Fruit fly (Drosophila melanogaster): ENCODE results near the gene Qsox4.

Qsox4 gene

dm6 chr3R:23721936-23722335 lies 19.4 kb downstream of the Qsox4 start (continued):
- TF ChIP-seq CG30403 (GFP tag; optimal IDR thresholded peaks at IDR 0.05) (peak; percentile 42), cas (GFP tag; IDR thresholded peaks at IDR 0.05) (no peak), CG31441 (GFP tag; IDR thresholded peaks at IDR 0.05) (0 out of 2 replicates have a peak, but pooled peaks have one; percentile 13), E2f2 (GFP tag; IDR thresholded peaks at IDR 0.05) (peak; percentile 90), CG9215 (GFP tag; IDR thresholded peaks at IDR 0.05) (no peak), Oli (tag; optimal IDR thresholded peaks at IDR 0.05) (no peak), Asciz (GFP tag; optimal IDR thresholded peaks at IDR 0.05) (peak; percentile 2), wek (GFP tag; optimal IDR thresholded peaks at IDR 0.05) (no peak), pzg (GFP tag; optimal IDR thresholded peaks at IDR 0.05) (peak; percentile 20), B-H1 (GFP tag; IDR thresholded peaks at IDR 0.05) (no peak), Sox102F (GFP tag; optimal IDR thresholded peaks at IDR 0.05) (peak; percentile 47), Hr51 (GFP tag; optimal IDR thresholded peaks at IDR 0.05) (peak in 1 of 2 experiments; percentile 16), Dek (tag; optimal IDR thresholded peaks at IDR 0.05) (peak; percentile 83), CG10979 (tag; optimal IDR thresholded peaks at IDR 0.05) (peak; percentile 24), Dfd (GFP tag; optimal IDR thresholded peaks at IDR 0.05) (no peak), en (GFP tag; optimal IDR thresholded peaks at IDR 0.05) (no peak), Blimp-1 (GFP tag; optimal IDR thresholded peaks at IDR 0.05) (no peak), CG7987 (GFP tag; optimal IDR thresholded peaks at IDR 0.05) (peak; percentile 34), Lhr (GFP tag; optimal IDR thresholded peaks at IDR 0.05) (peak; percentile 87), CG17829 (tag; optimal IDR thresholded peaks at IDR 0.05) (peak; percentile 63), CG33213 (GFP tag; optimal IDR thresholded peaks at IDR 0.05) (no peak), Abd-B (GFP tag; optimal IDR thresholded peaks at IDR 0.05) (peak; percentile 78), CTCF (GFP tag; optimal IDR thresholded peaks at IDR 0.05) (peak; percentile 98), Dip2 (GFP tag; IDR thresholded peaks at IDR 0.05) (peak; percentile 98), zen (tag; optimal IDR thresholded peaks at IDR 0.05) (peak; percentile 64), CG15514 (GFP tag; optimal IDR thresholded peaks at IDR 0.05) (peak; percentile 34), Xbp1 (GFP tag; optimal IDR thresholded peaks at IDR 0.05) (peak; percentile 55), Deaf1 (tag; optimal IDR thresholded peaks at IDR 0.05) (peak; percentile 0), pita (GFP tag; optimal IDR thresholded peaks at IDR 0.05) (peak; percentile 17), CG4617 (GFP tag; optimal IDR thresholded peaks at IDR 0.05; ENCODE audit: borderline replicate concordance) (peak; percentile 7), unpg (GFP tag; optimal IDR thresholded peaks at IDR 0.05) (peak; percentile 23), CG12769 (tag; optimal IDR thresholded peaks at IDR 0.05) (peak; percentile 24), pan (optimal IDR thresholded peaks at IDR 0.05) (no peak), pan (GFP tag; optimal IDR thresholded peaks at IDR 0.05 in 1 of 2, IDR thresholded peaks at IDR 0.05 in 1 of 2) (peak in 1 of 2 experiments; percentile 27), sens-2 (GFP tag; IDR thresholded peaks at IDR 0.05) (no peak), Oaz (GFP tag; IDR thresholded peaks at IDR 0.05) (no peak), hth (optimal IDR thresholded peaks at IDR 0.05) (no peak), knrl (GFP tag; IDR thresholded peaks at IDR 0.05; ENCODE audit: partially characterized antibody) (no peak; the same call in 2 of the 3 replicates), CG11085 (GFP tag; IDR thresholded peaks at IDR 0.05) (0 out of 2 replicates have a peak, but pooled peaks have one; percentile 11), Pdp1 (GFP tag; optimal IDR thresholded peaks at IDR 0.05) (peak in 1 of 2 experiments; percentile 3), sug (tag; optimal IDR thresholded peaks at IDR 0.05) (peak; percentile 66), Dp (GFP tag; optimal IDR thresholded peaks at IDR 0.05) (peak; percentile 95), B-H2 (GFP tag; optimal IDR thresholded peaks at IDR 0.05) (peak; percentile 72), HmgD (GFP tag; optimal IDR thresholded peaks at IDR 0.05) (no peak), CG8290 (GFP tag; optimal IDR thresholded peaks at IDR 0.05) (peak; percentile 6), CG8290 (tag; optimal IDR thresholded peaks at IDR 0.05) (peak in 1 of 2 experiments; percentile 46), CG8924 (tag; optimal IDR thresholded peaks at IDR 0.05) (peak; percentile 12), Rfx (GFP tag; IDR thresholded peaks at IDR 0.05) (peak; percentile 62), fd3F (GFP tag; optimal IDR thresholded peaks at IDR 0.05) (peak; percentile 25), p53 (GFP tag; optimal IDR thresholded peaks at IDR 0.05) (no peak), fd96Cb (tag; optimal IDR thresholded peaks at IDR 0.05) (no peak)

Data from whole organism, embryonic.